Fruit fly (Drosophila melanogaster): ENCODE data around the gene SclB.

DNA sequence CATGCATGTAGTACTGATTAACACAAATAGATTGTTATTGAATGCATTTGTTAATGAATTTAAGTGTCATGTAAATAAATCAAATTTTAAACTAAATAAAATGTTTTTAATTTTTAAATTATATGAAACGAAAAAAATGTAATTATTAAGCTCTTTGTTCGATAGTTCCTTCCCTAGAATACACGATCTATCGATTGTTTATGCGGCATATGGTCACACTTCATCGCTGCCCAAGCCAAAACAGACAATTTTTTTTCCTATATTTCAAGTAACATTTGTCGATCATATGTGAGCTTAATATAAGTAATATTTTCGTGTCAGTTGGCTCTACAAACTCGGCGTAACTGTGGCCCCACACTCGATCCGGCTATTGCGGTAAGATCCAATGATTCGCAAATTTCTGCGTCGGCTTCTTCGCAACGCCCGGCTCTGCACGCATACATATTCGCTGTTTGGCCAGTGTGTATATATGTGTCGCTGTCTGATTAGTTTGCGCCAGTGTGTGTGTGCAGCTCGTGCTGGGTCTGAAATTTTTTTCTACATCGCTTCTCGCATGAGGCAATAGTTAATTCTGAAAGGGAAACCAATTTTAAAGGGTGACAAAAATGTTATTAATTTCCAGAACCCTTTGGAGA is 10.8 kb upstream of the SclB start, which contains the start of gene AspRS-m:
- TF ChIP-seq psq (optimal IDR thresholded peaks at IDR 0.05) (no peak), ttk (optimal IDR thresholded peaks at IDR 0.05) (no peak), Myc (optimal IDR thresholded peaks at IDR 0.05) (no peak), insv (optimal IDR thresholded peaks at IDR 0.05) (no peak), h (optimal IDR thresholded peaks at IDR 0.05) (no peak), Sin3A (optimal IDR thresholded peaks at IDR 0.05) (no peak)
